Worm (Caenorhabditis elegans) whole organism, mixed stage, embryonic: ENCODE data around the gene ZK180.8.

Experiments
- M03D4.4 ChIP-seq: sonication (generic microtip); optimal IDR thresholded peaks from 2 replicates; lab custom pipeline; 2017; ENCODE audit warnings: mild to moderate bottlenecking, missing genetic modification characterization, missing compliant biosample characterization
- ceh-43 ChIP-seq: fragments of 200-800 bp; sonication (Bioruptor generic); optimal IDR thresholded peaks from 2 replicates; lab custom pipeline; 2018; ENCODE audit warnings: mild to moderate bottlenecking, missing genetic modification characterization, moderate library complexity, missing compliant biosample characterization
- elt-1 ChIP-seq: sonication (generic microtip); optimal IDR thresholded peaks from 2 replicates; lab custom pipeline; 2017; ENCODE audit warnings: missing genetic modification characterization, mild to moderate bottlenecking, missing compliant biosample characterization, antibody characterized with exemption, moderate library complexity, borderline replicate concordance; ENCODE audit not compliant: insufficient read depth
- nhr-28 ChIP-seq: fragments of 150-350 bp; optimal IDR thresholded peaks from 2 replicates; lab custom pipeline; 2014; ENCODE audit warnings: missing biosample characterization, missing genetic modification characterization
- pha-4 ChIP-seq: fragments of 150-350 bp; optimal IDR thresholded peaks from 2 replicates; lab custom pipeline; 2018; ENCODE audit warnings: missing biosample characterization, missing genetic modification reagents, missing genetic modification characterization
- ztf-11 ChIP-seq: fragments of 150-350 bp; optimal IDR thresholded peaks from 2 replicates; lab custom pipeline; 2014; ENCODE audit warnings: missing biosample characterization, missing genetic modification characterization

- no peak for TF ChIP-seq elt-1 (tag; lab: Kevin White, UChicago)
- TF ChIP-seq M03D4.4 (tag; lab: Kevin White, UChicago), result no peak
- TF ChIP-seq pha-4 (tag; lab: Kevin White, UChicago), result no peak
- TF ChIP-seq nhr-28, result no peak
- no peak for TF ChIP-seq ztf-11 (tag; lab: Kevin White, UChicago)
- TF ChIP-seq ceh-43 (GFP tag; lab: Kevin White, UChicago), result no peak
Observed at ce11 chrIV:4544215-4544614, 32.7 kb upstream of the ZK180.8 start.
